Fruit fly (Drosophila melanogaster) whole organism, prepupa: Measurements from ENCODE around the gene CG44227.

ENCODE experiments used
- Blimp-1 ChIP-seq: fragments of 200-800 bp; sonication (Bioruptor generic); optimal IDR thresholded peaks from 3 replicates; lab custom pipeline; 2017; ENCODE audit warnings: missing biosample characterization, missing genetic modification characterization, mild to moderate bottlenecking, moderate library complexity, missing genetic modification reagents
- CG10631 ChIP-seq: fragments of 200-800 bp; sonication (Bioruptor generic); optimal IDR thresholded peaks from 2 replicates; lab custom pipeline; 2016; ENCODE audit warnings: missing biosample characterization, missing genetic modification characterization
- CG11294 ChIP-seq: fragments of 200-800 bp; sonication (Bioruptor generic); IDR thresholded peaks from 2 replicates; pipeline ENCODE4 v1.3.6; 2022; ENCODE audit warnings: missing biosample characterization, missing genetic modification characterization
- CG1621 ChIP-seq: fragments of 200-800 bp; sonication (Bioruptor generic); optimal IDR thresholded peaks from 3 replicates; lab custom pipeline; 2018; ENCODE audit warnings: missing biosample characterization, mild to moderate bottlenecking, missing genetic modification characterization
- CG16779 ChIP-seq: fragments of 200-800 bp; sonication (Bioruptor generic); optimal IDR thresholded peaks from 3 replicates; lab custom pipeline; 2017; ENCODE audit warnings: missing biosample characterization, mild to moderate bottlenecking, missing genetic modification characterization
- CG3032 ChIP-seq: fragments of 200-800 bp; optimal IDR thresholded peaks from 2 replicates; lab custom pipeline; 2019; ENCODE audit warnings: missing biosample characterization, mild to moderate bottlenecking, missing genetic modification characterization, moderate library complexity
- CG32006 ChIP-seq: fragments of 200-800 bp; sonication (Bioruptor generic); optimal IDR thresholded peaks from 3 replicates; lab custom pipeline; 2017; ENCODE audit warnings: missing biosample characterization, mild to moderate bottlenecking, missing genetic modification characterization
- CG34406 ChIP-seq: fragments of 200-800 bp; sonication (Bioruptor generic); optimal IDR thresholded peaks from 3 replicates; lab custom pipeline; 2016; ENCODE audit warnings: missing biosample characterization, missing genetic modification characterization
- CG6163 ChIP-seq: fragments of 200-800 bp; sonication (Bioruptor generic); IDR thresholded peaks from 3 replicates; pipeline ENCODE4 v1.3.6; 2022; ENCODE audit warnings: missing biosample characterization, missing genetic modification characterization
- CG6276 ChIP-seq: fragments of 200-800 bp; sonication (Bioruptor generic); optimal IDR thresholded peaks from 2 replicates; lab custom pipeline; 2017; ENCODE audit warnings: missing biosample characterization, mild to moderate bottlenecking, missing genetic modification characterization
- CG6792 ChIP-seq: fragments of 200-800 bp; sonication (Bioruptor generic); optimal IDR thresholded peaks from 3 replicates; lab custom pipeline; 2016; ENCODE audit warnings: missing biosample characterization, missing genetic modification characterization
- CG6808 ChIP-seq: fragments of 200-800 bp; sonication (Bioruptor generic); optimal IDR thresholded peaks from 3 replicates; lab custom pipeline; 2017; ENCODE audit warnings: missing biosample characterization, missing genetic modification characterization, mild to moderate bottlenecking, moderate library complexity, missing genetic modification reagents
- CG6854 ChIP-seq: fragments of 200-800 bp; sonication (Bioruptor generic); optimal IDR thresholded peaks from 2 replicates; lab custom pipeline; 2017; ENCODE audit warnings: missing biosample characterization, mild to moderate bottlenecking, missing genetic modification characterization
- CG7368 ChIP-seq: fragments of 200-800 bp; sonication (Bioruptor generic); optimal IDR thresholded peaks from 3 replicates; lab custom pipeline; 2016; ENCODE audit warnings: missing biosample characterization, missing genetic modification characterization
- CG8632 ChIP-seq: fragments of 200-800 bp; sonication (Bioruptor generic); optimal IDR thresholded peaks from 3 replicates; lab custom pipeline; 2016; ENCODE audit warnings: missing biosample characterization, missing genetic modification characterization
- CG9139 ChIP-seq: fragments of 200-800 bp; sonication (Bioruptor generic); optimal IDR thresholded peaks from 3 replicates; lab custom pipeline; 2017; ENCODE audit warnings: missing biosample characterization, mild to moderate bottlenecking, missing genetic modification characterization
- Eip75B ChIP-seq: fragments of 200-800 bp; sonication (Bioruptor generic); optimal IDR thresholded peaks from 3 replicates; lab custom pipeline; 2016; ENCODE audit warnings: missing biosample characterization, missing genetic modification characterization
- Ets96B ChIP-seq: fragments of 200-800 bp; optimal IDR thresholded peaks from 2 replicates; lab custom pipeline; 2019; ENCODE audit warnings: missing biosample characterization, mild to moderate bottlenecking, missing genetic modification characterization, moderate library complexity
- Hr38 ChIP-seq: sonication (Bioruptor generic); optimal IDR thresholded peaks from 2 replicates; lab custom pipeline; 2016; ENCODE audit warnings: missing biosample characterization, missing genetic modification characterization
- Hr4 ChIP-seq: fragments of 200-800 bp; sonication (Bioruptor generic); optimal IDR thresholded peaks from 3 replicates; lab custom pipeline; 2016; ENCODE audit warnings: missing biosample characterization, missing genetic modification characterization
- Lpt ChIP-seq: fragments of 200-800 bp; sonication (Bioruptor generic); optimal IDR thresholded peaks from 3 replicates; lab custom pipeline; 2016; ENCODE audit warnings: missing biosample characterization, missing genetic modification characterization
- Met ChIP-seq: fragments of 200-800 bp; sonication (Bioruptor generic); optimal IDR thresholded peaks from 3 replicates; lab custom pipeline; 2016; ENCODE audit warnings: missing biosample characterization, missing genetic modification characterization
- Smox ChIP-seq: fragments of 200-800 bp; sonication (Bioruptor generic); optimal IDR thresholded peaks from 3 replicates; lab custom pipeline; 2016; ENCODE audit warnings: missing biosample characterization, missing genetic modification characterization
- Sox102F ChIP-seq: fragments of 200-800 bp; sonication (Bioruptor generic); optimal IDR thresholded peaks from 2 replicates; lab custom pipeline; 2016; ENCODE audit warnings: missing biosample characterization, mild to moderate bottlenecking, missing genetic modification characterization
- Sox15 ChIP-seq: fragments of 200-800 bp; sonication (Bioruptor generic); optimal IDR thresholded peaks from 3 replicates; lab custom pipeline; 2016; ENCODE audit warnings: missing biosample characterization, missing genetic modification characterization
- cyc ChIP-seq: fragments of 200-800 bp; sonication (Bioruptor generic); optimal IDR thresholded peaks from 3 replicates; lab custom pipeline; 2016; ENCODE audit warnings: missing biosample characterization, missing genetic modification characterization
- dsx ChIP-seq: fragments of 200-800 bp; optimal IDR thresholded peaks from 3 replicates; lab custom pipeline; 2019; ENCODE audit warnings: missing biosample characterization, mild to moderate bottlenecking, missing genetic modification characterization, moderate library complexity; ENCODE audit not compliant: poor library complexity, severe bottlenecking
- esn ChIP-seq: fragments of 200-800 bp; sonication (Bioruptor generic); optimal IDR thresholded peaks from 2 replicates; lab custom pipeline; 2016; ENCODE audit warnings: missing biosample characterization, mild to moderate bottlenecking, missing genetic modification characterization, moderate library complexity
- fd59A ChIP-seq: fragments of 200-800 bp; sonication (Bioruptor generic); optimal IDR thresholded peaks from 2 replicates; lab custom pipeline; 2017; ENCODE audit warnings: missing biosample characterization, mild to moderate bottlenecking, missing genetic modification characterization, missing genetic modification reagents
- fd85E ChIP-seq: fragments of 200-800 bp; sonication (Bioruptor generic); optimal IDR thresholded peaks from 3 replicates; lab custom pipeline; 2016; ENCODE audit warnings: missing biosample characterization, missing genetic modification characterization
- fkh ChIP-seq: fragments of 200-800 bp; sonication (Bioruptor generic); optimal IDR thresholded peaks from 3 replicates; lab custom pipeline; 2017; ENCODE audit warnings: missing biosample characterization, mild to moderate bottlenecking, missing genetic modification characterization, moderate library complexity
- lz ChIP-seq: fragments of 200-800 bp; sonication (Bioruptor generic); optimal IDR thresholded peaks from 3 replicates; lab custom pipeline; 2016; ENCODE audit warnings: missing biosample characterization, missing genetic modification characterization
- spab ChIP-seq: fragments of 200-800 bp; sonication (Bioruptor generic); optimal IDR thresholded peaks from 2 replicates; lab custom pipeline; 2017; ENCODE audit warnings: missing biosample characterization, mild to moderate bottlenecking, missing genetic modification characterization, missing genetic modification reagents
- svp ChIP-seq: fragments of 200-800 bp; sonication (Bioruptor generic); peaks from one replicate; lab custom pipeline; 2016; ENCODE audit warnings: missing biosample characterization, missing genetic modification characterization
- topi ChIP-seq: fragments of 200-800 bp; sonication (Bioruptor generic); optimal IDR thresholded peaks from 3 replicates; lab custom pipeline; 2016; ENCODE audit warnings: missing biosample characterization, missing genetic modification characterization
- vri ChIP-seq: fragments of 200-800 bp; sonication (Bioruptor generic); optimal IDR thresholded peaks from 3 replicates; lab custom pipeline; 2016; ENCODE audit warnings: missing biosample characterization, mild to moderate bottlenecking, missing genetic modification characterization

Gene CG44227

dm6 chr3R:8705323-8706097 is 20.5 kb upstream of the CG44227 start (continued):
- TF ChIP-seq CG32006, result no peak
- TF ChIP-seq cyc, result no peak
- peak; percentile 6 for TF ChIP-seq vri (GFP tag; lab: Kevin White, UChicago)
- no peak for TF ChIP-seq CG10631 (GFP tag; lab: Kevin White, UChicago)
- no peak for TF ChIP-seq CG6792
- no peak for TF ChIP-seq Sox15 (GFP tag; lab: Kevin White, UChicago)
- peak; percentile 31 for TF ChIP-seq CG16779
- peak; percentile 51 for TF ChIP-seq CG9139
- no peak for TF ChIP-seq Blimp-1 (GFP tag; lab: Kevin White, UChicago)
- no peak for TF ChIP-seq esn
- no peak for TF ChIP-seq fkh (GFP tag; lab: Kevin White, UChicago)
- no peak for TF ChIP-seq CG7368 (GFP tag; lab: Kevin White, UChicago)
- peak; percentile 46 for TF ChIP-seq spab (GFP tag; lab: Kevin White, UChicago)
- TF ChIP-seq dsx, result no peak
- no peak for TF ChIP-seq Smox (GFP tag; lab: Kevin White, UChicago)
- TF ChIP-seq CG34406 (GFP tag; lab: Kevin White, UChicago), result peak; percentile 21
- no peak for TF ChIP-seq Met (GFP tag; lab: Kevin White, UChicago)

DNA sequence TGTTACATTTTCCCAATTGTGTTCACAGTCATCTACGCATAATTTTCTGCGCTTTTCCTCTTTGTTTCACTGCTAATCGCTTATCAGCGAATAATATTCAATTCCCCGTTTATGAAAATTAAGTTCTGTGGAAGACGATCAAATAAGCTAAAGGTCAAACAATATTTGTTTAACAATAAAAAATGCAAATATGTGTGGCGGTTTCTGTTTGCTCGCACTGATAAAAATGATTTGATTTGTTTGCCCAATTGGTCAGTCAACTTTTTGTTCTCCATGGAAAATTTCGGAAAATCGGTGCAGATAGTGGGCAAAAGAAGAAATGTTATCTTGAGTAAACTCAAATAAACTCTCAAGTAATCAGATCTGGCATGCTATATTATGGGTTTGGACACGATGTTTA is 19.7 kb upstream of the CG44227 start:
- TF ChIP-seq fkh (GFP tag; lab: Kevin White, UChicago), result peak; percentile 28
- TF ChIP-seq topi (GFP tag; lab: Kevin White, UChicago), result no peak

DNA sequence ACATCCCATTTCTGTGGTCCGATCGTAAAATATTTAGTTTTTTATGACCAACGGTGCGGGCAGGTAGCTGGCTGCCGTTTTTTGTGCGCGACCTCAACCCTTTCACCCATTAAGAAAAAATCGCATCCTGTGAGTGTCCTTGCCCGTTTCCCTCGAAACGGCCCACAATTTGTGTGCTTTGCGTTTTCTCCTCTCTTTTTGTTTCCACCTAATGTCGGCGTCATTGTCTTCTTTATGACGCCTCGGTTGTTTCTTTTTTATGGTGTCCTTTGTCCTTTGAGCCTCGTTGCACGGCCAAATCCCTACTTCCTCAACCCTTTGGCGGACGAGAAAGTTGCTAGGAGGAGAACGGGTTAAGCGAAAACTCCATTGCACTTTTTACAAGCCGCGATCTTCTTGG is 16.2 kb upstream of the CG44227 start:
- TF ChIP-seq CG6854 (GFP tag; lab: Kevin White, UChicago), result no peak
- no peak for TF ChIP-seq CG8632 (GFP tag; lab: Kevin White, UChicago)
- TF ChIP-seq CG3032 (tag; lab: Kevin White, UChicago), result no peak
- no peak for TF ChIP-seq fd59A
- no peak for TF ChIP-seq Sox102F (GFP tag; lab: Kevin White, UChicago)
- TF ChIP-seq fd85E (GFP tag; lab: Kevin White, UChicago), result no peak
- TF ChIP-seq, all 60 proteins: peak for 0

- TF ChIP-seq CG16779 (no peak), CG6792 (no peak), CG3032 (tag; lab: Kevin White, UChicago) (no peak), Lpt (GFP tag; lab: Kevin White, UChicago) (no peak), Hr38 (GFP tag; lab: Kevin White, UChicago) (no peak), Ets96B (no peak), spab (GFP tag; lab: Kevin White, UChicago) (no peak), CG6808 (GFP tag; lab: Kevin White, UChicago) (no peak), Met (GFP tag; lab: Kevin White, UChicago) (no peak), fd85E (GFP tag; lab: Kevin White, UChicago) (no peak), CG11294 (no peak)
These were observed 15.7 kb upstream of the CG44227 start for dm6 chr3R:8700660-8701059.

DNA sequence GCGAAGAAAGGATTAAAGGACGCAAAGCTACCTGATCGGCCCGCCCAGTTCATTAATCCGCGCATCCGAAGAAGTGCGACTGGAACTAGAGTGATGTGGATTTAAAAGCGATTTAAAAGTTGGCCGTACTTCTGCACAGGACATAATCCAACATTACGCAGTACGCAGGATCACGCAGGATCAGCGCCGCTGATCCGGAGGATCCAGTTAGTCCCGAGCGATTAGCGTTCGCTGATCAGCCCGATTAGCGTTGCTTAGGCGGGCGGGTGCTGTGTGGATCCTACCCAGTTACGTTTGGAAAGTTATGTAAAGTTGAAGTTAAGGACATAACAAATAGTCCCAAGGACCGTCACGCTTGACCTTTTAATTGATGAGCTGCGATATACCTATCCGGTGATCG is 14.3 kb upstream of the CG44227 start:
- TF ChIP-seq Hr4 (GFP tag; lab: Kevin White, UChicago) (no peak), dsx (no peak), CG7368 (GFP tag; lab: Kevin White, UChicago) (no peak), spab (GFP tag; lab: Kevin White, UChicago) (no peak), CG6276 (GFP tag; lab: Kevin White, UChicago) (no peak), Ets96B (no peak), CG6163 (GFP tag; lab: Robert Waterston, UW) (no peak), Lpt (GFP tag; lab: Kevin White, UChicago) (no peak), CG16779 (no peak), CG6792 (no peak), CG10631 (GFP tag; lab: Kevin White, UChicago) (no peak), Met (GFP tag; lab: Kevin White, UChicago) (no peak), Eip75B (GFP tag; lab: Kevin White, UChicago) (no peak), svp (no peak), Smox (GFP tag; lab: Kevin White, UChicago) (no peak), Hr38 (GFP tag; lab: Kevin White, UChicago) (no peak), lz (no peak), CG1621 (tag; lab: Kevin White, UChicago) (no peak)
